Fruit fly (Drosophila melanogaster) whole organism, embryonic: ENCODE measurements around the gene CG42494.

Source experiments
- Ada2b ChIP-seq: fragments of 200-800 bp; sonication (Bioruptor generic); IDR thresholded peaks from 2 replicates; pipeline ENCODE4 v1.3.6; 2022; ENCODE audit warnings: missing biosample characterization, missing genetic modification characterization
- Blimp-1 ChIP-seq: fragments of 200-800 bp; sonication (Bioruptor generic); optimal IDR thresholded peaks from 3 replicates; lab custom pipeline; 2018; ENCODE audit warnings: missing biosample characterization, missing genetic modification characterization, mild to moderate bottlenecking, moderate library complexity, missing genetic modification reagents
- CG10321 ChIP-seq: fragments of 200-800 bp; sonication (Bioruptor generic); IDR thresholded peaks from 2 replicates; pipeline ENCODE4 v1.3.6; 2022; ENCODE audit warnings: missing biosample characterization, missing genetic modification characterization
- CG11723 ChIP-seq: fragments of 200-800 bp; sonication (Bioruptor generic); optimal IDR thresholded peaks from 2 replicates; lab custom pipeline; 2017; ENCODE audit warnings: missing biosample characterization, mild to moderate bottlenecking, missing genetic modification characterization
- CG12155 ChIP-seq: fragments of 200-800 bp; sonication (Bioruptor generic); optimal IDR thresholded peaks from 3 replicates; lab custom pipeline; 2016; ENCODE audit warnings: missing biosample characterization, missing genetic modification characterization
- CG12219 ChIP-seq: fragments of 200-800 bp; sonication (Bioruptor generic); optimal IDR thresholded peaks from 3 replicates; lab custom pipeline; 2018; ENCODE audit warnings: missing biosample characterization, mild to moderate bottlenecking, missing genetic modification characterization
- CG13287 ChIP-seq: fragments of 200-800 bp; sonication (Bioruptor generic); IDR thresholded peaks from 2 replicates; pipeline ENCODE4 v1.3.6; 2022; ENCODE audit warnings: missing biosample characterization, missing genetic modification characterization; ENCODE audit not compliant: partially characterized antibody
- CG15073 ChIP-seq: fragments of 200-800 bp; sonication (Bioruptor generic); optimal IDR thresholded peaks from 2 replicates; lab custom pipeline; 2016; ENCODE audit warnings: missing biosample characterization, missing genetic modification characterization
- CG15601 ChIP-seq: fragments of 200-800 bp; sonication (Bioruptor generic); optimal IDR thresholded peaks from 3 replicates; lab custom pipeline; 2019; ENCODE audit warnings: missing biosample characterization, mild to moderate bottlenecking, missing genetic modification characterization, moderate library complexity
- CG16813 ChIP-seq: fragments of 200-800 bp; sonication (Bioruptor generic); IDR thresholded peaks from 3 replicates; pipeline ENCODE4 v1.3.6; 2022; ENCODE audit warnings: missing biosample characterization, missing genetic modification characterization; ENCODE audit not compliant: partially characterized antibody
- CG16815 ChIP-seq: fragments of 200-800 bp; sonication (Bioruptor generic); optimal IDR thresholded peaks from 3 replicates; lab custom pipeline; 2017; ENCODE audit warnings: missing biosample characterization, mild to moderate bottlenecking, missing genetic modification characterization
- CG1792 ChIP-seq: fragments of 200-800 bp; sonication (Bioruptor generic); optimal IDR thresholded peaks from 2 replicates; lab custom pipeline; 2016; ENCODE audit warnings: missing biosample characterization, missing genetic modification characterization
- CG18011 ChIP-seq: fragments of 200-800 bp; sonication (Bioruptor generic); optimal IDR thresholded peaks from 2 replicates; lab custom pipeline; 2017; ENCODE audit warnings: missing biosample characterization, missing genetic modification characterization, mild to moderate bottlenecking, moderate library complexity, missing genotype
- CG2129 ChIP-seq: fragments of 200-800 bp; sonication (Bioruptor generic); IDR thresholded peaks from 2 replicates; pipeline ENCODE4 v1.3.6; 2022; ENCODE audit warnings: missing biosample characterization, missing genetic modification characterization; ENCODE audit not compliant: partially characterized antibody
- CG30020 ChIP-seq: fragments of 200-800 bp; optimal IDR thresholded peaks from 2 replicates; lab custom pipeline; 2019; ENCODE audit warnings: missing biosample characterization, mild to moderate bottlenecking, missing genetic modification characterization, moderate library complexity
- CG31224 ChIP-seq: fragments of 200-800 bp; sonication (Bioruptor generic); IDR thresholded peaks from 2 replicates; pipeline ENCODE4 v1.3.6; 2022; ENCODE audit warnings: missing biosample characterization, missing genetic modification characterization
- CG3281 ChIP-seq: fragments of 200-800 bp; sonication (Bioruptor generic); optimal IDR thresholded peaks from 3 replicates; lab custom pipeline; 2017; ENCODE audit warnings: missing biosample characterization, mild to moderate bottlenecking, missing genetic modification characterization
- CG3995 ChIP-seq: fragments of 200-800 bp; sonication (Bioruptor generic); optimal IDR thresholded peaks from 3 replicates; lab custom pipeline; 2016; ENCODE audit warnings: missing biosample characterization, missing genetic modification characterization
- CG5180 ChIP-seq: fragments of 200-800 bp; sonication (Bioruptor generic); optimal IDR thresholded peaks from 3 replicates; lab custom pipeline; 2017; ENCODE audit warnings: missing biosample characterization, missing genetic modification characterization, mild to moderate bottlenecking, moderate library complexity, missing genetic modification reagents
- CG6689 ChIP-seq: fragments of 200-800 bp; sonication (Bioruptor generic); IDR thresholded peaks from 2 replicates; pipeline ENCODE4 v1.3.6; 2022; ENCODE audit warnings: missing biosample characterization, missing genetic modification characterization
- CG7987 ChIP-seq: fragments of 200-800 bp; sonication (Bioruptor generic); optimal IDR thresholded peaks from 2 replicates; lab custom pipeline; 2018; ENCODE audit warnings: missing biosample characterization, mild to moderate bottlenecking, missing genetic modification characterization, moderate library complexity
- CG9727 ChIP-seq: fragments of 200-800 bp; sonication (Bioruptor generic); optimal IDR thresholded peaks from 3 replicates; lab custom pipeline; 2017; ENCODE audit warnings: missing biosample characterization, mild to moderate bottlenecking, missing genetic modification characterization
- CG9817 ChIP-seq: fragments of 200-800 bp; sonication (Bioruptor generic); optimal IDR thresholded peaks from 2 replicates; lab custom pipeline; 2018; ENCODE audit warnings: missing biosample characterization, mild to moderate bottlenecking, missing genetic modification characterization, moderate library complexity
- Dad ChIP-seq: fragments of 200-800 bp; sonication (Bioruptor generic); optimal IDR thresholded peaks from 3 replicates; lab custom pipeline; 2016; ENCODE audit warnings: missing biosample characterization, missing genetic modification characterization
- Drgx ChIP-seq: fragments of 200-800 bp; sonication (Bioruptor generic); IDR thresholded peaks from 2 replicates; pipeline ENCODE4 v1.3.6; 2022; ENCODE audit warnings: missing biosample characterization, missing genetic modification characterization
- Elba2 ChIP-seq: fragments of 200-800 bp; sonication (Bioruptor generic); optimal IDR thresholded peaks from 3 replicates; lab custom pipeline; 2016; ENCODE audit warnings: missing biosample characterization, missing genetic modification characterization
- HLH54F ChIP-seq: fragments of 200-800 bp; sonication (Bioruptor generic); optimal IDR thresholded peaks from 3 replicates; lab custom pipeline; 2016; ENCODE audit warnings: missing biosample characterization, missing genetic modification characterization
- Max ChIP-seq: fragments of 200-800 bp; sonication (Bioruptor generic); optimal IDR thresholded peaks from 2 replicates; lab custom pipeline; 2016; ENCODE audit warnings: missing biosample characterization, mild to moderate bottlenecking, missing genetic modification characterization
- Mes4 ChIP-seq: fragments of 200-800 bp; sonication (Bioruptor generic); optimal IDR thresholded peaks from 2 replicates; lab custom pipeline; 2016; ENCODE audit warnings: missing biosample characterization, missing genetic modification characterization
- Tbp ChIP-seq: fragments of >200 bp; optimal IDR thresholded peaks from 2 replicates; lab custom pipeline; 2018; ENCODE audit warnings: missing biosample characterization, missing genetic modification characterization
- abd-A ChIP-seq: fragments of 200-800 bp; sonication (Bioruptor generic); optimal IDR thresholded peaks from 3 replicates; lab custom pipeline; 2019; ENCODE audit warnings: missing biosample characterization, mild to moderate bottlenecking, missing genetic modification characterization, moderate library complexity
- cad ChIP-seq: fragments of >200 bp; optimal IDR thresholded peaks from 2 replicates; lab custom pipeline; 2017; ENCODE audit warnings: missing biosample characterization, missing genetic modification characterization
- ci ChIP-seq: fragments of 200-800 bp; sonication (Bioruptor generic); IDR thresholded peaks from 3 replicates; pipeline ENCODE4 v1.3.6; 2022; ENCODE audit warnings: missing biosample characterization, missing genetic modification characterization
- dan ChIP-seq: fragments of 200-800 bp; sonication (Bioruptor generic); IDR thresholded peaks from 2 replicates; pipeline ENCODE4 v1.3.6; 2022; ENCODE audit warnings: missing biosample characterization, missing genetic modification characterization
- dimm ChIP-seq: fragments of 200-800 bp; sonication (Bioruptor generic); IDR thresholded peaks from 2 replicates; pipeline ENCODE4 v1.3.6; 2022; ENCODE audit warnings: missing biosample characterization, missing genetic modification characterization
- dmrt99B ChIP-seq: fragments of 200-800 bp; sonication (Bioruptor generic); optimal IDR thresholded peaks from 2 replicates; lab custom pipeline; 2018; ENCODE audit warnings: missing biosample characterization, mild to moderate bottlenecking, missing genetic modification characterization, moderate library complexity
- esg ChIP-seq: fragments of 200-800 bp; sonication (Bioruptor generic); conservative IDR thresholded peaks from 2 replicates; pipeline ENCODE4 v1.3.6; 2022; ENCODE audit warnings: missing biosample characterization, missing genetic modification characterization
- exex ChIP-seq: fragments of 200-800 bp; sonication (Bioruptor generic); optimal IDR thresholded peaks from 4 replicates; lab custom pipeline; 2018; ENCODE audit warnings: missing biosample characterization, mild to moderate bottlenecking, missing genetic modification characterization, moderate library complexity
- gsb ChIP-seq: fragments of 200-800 bp; sonication (Bioruptor generic); IDR thresholded peaks from 2 replicates; pipeline ENCODE4 v1.3.6; 2022; ENCODE audit warnings: missing biosample characterization, missing genetic modification characterization
- hth ChIP-seq: fragments of >200 bp; optimal IDR thresholded peaks from 2 replicates; lab custom pipeline; 2017; ENCODE audit warnings: inconsistent platforms
- mam ChIP-seq: fragments of 200-800 bp; sonication (Bioruptor generic); optimal IDR thresholded peaks from 3 replicates; lab custom pipeline; 2016; ENCODE audit warnings: missing biosample characterization, missing genetic modification characterization
- mirr ChIP-seq: fragments of 200-800 bp; sonication (Bioruptor generic); optimal IDR thresholded peaks from 3 replicates; lab custom pipeline; 2018; ENCODE audit warnings: missing biosample characterization, mild to moderate bottlenecking, missing genetic modification characterization
- oc ChIP-seq: fragments of 200-800 bp; sonication (Bioruptor generic); optimal IDR thresholded peaks from 2 replicates; lab custom pipeline; 2018; ENCODE audit warnings: missing biosample characterization, mild to moderate bottlenecking, missing genetic modification characterization, moderate library complexity
- pho ChIP-seq: fragments of 200-800 bp; sonication (Bioruptor generic); optimal IDR thresholded peaks from 2 replicates; lab custom pipeline; 2016; ENCODE audit warnings: missing biosample characterization, missing genetic modification characterization
- run ChIP-seq: fragments of 200-800 bp; sonication (Bioruptor generic); optimal IDR thresholded peaks from 3 replicates; lab custom pipeline; 2018; ENCODE audit warnings: missing biosample characterization, mild to moderate bottlenecking, missing genetic modification characterization
- sc ChIP-seq, 3 experiments: fragments of >200 bp in 2 of 3; fragments of 200-800 bp in 1 of 3; sonication (Bioruptor generic) in 1 of 3; optimal IDR thresholded peaks; 2 replicates in 2 of 3; 3 replicates in 1 of 3; lab custom pipeline; 2017; ENCODE audit warnings: mild to moderate bottlenecking in 1 of 3, missing biosample characterization in 1 of 3, missing genetic modification characterization in 1 of 3, missing genetic modification reagents in 1 of 3
- toy ChIP-seq: fragments of 200-800 bp; sonication (Bioruptor generic); IDR thresholded peaks from 2 replicates; pipeline ENCODE4 v1.3.6; 2022; ENCODE audit warnings: missing biosample characterization, missing genetic modification characterization
- twi ChIP-seq: fragments of 200-800 bp; optimal IDR thresholded peaks from 2 replicates; lab custom pipeline; 2019; ENCODE audit warnings: missing biosample characterization, mild to moderate bottlenecking, missing genetic modification characterization, moderate library complexity
- zf30C ChIP-seq: fragments of 200-800 bp; sonication (Bioruptor generic); optimal IDR thresholded peaks from 3 replicates; lab custom pipeline; 2018; ENCODE audit warnings: missing biosample characterization, mild to moderate bottlenecking, missing genetic modification characterization

The CG42494 gene

dm6 chr3L:3224740-3225719 is 40.8 kb downstream of the CG42494 start, which contains the start of gene Larp4B (continued):
- TF ChIP-seq dimm (GFP tag; lab: Robert Waterston, UW) (no peak), mam (GFP tag; lab: Kevin White, UChicago) (peak; percentile 28), CG11723 (no peak), hth (no peak), CG7987 (GFP tag; lab: Kevin White, UChicago) (peak; percentile 23), sc (optimal IDR thresholded peaks at IDR 0.05; lab: Kevin White, UChicago) (no peak), sc (GFP tag; optimal IDR thresholded peaks at IDR 0.05; lab: Kevin White, UChicago) (no peak), CG15601 (tag; lab: Kevin White, UChicago) (peak; percentile 6), gsb (GFP tag; lab: Robert Waterston, UW) (no peak), CG12219 (GFP tag; lab: Kevin White, UChicago) (no peak), CG3995 (GFP tag; lab: Kevin White, UChicago) (peak; percentile 73), CG18011 (GFP tag; lab: Kevin White, UChicago) (no peak), esg (GFP tag; lab: Robert Waterston, UW) (no peak), CG31224 (GFP tag; lab: Robert Waterston, UW) (no peak), oc (no peak), CG15073 (GFP tag; lab: Kevin White, UChicago) (no peak), CG10321 (GFP tag; lab: Robert Waterston, UW) (no peak), CG9727 (peak; percentile 19), CG13287 (GFP tag; lab: Robert Waterston, UW) (peak; percentile 72), Ada2b (GFP tag; lab: Robert Waterston, UW) (no peak), Drgx (GFP tag; lab: Robert Waterston, UW) (no peak), CG16813 (peak; percentile 72), Tbp (GFP tag; lab: Kevin White, UChicago) (no peak), HLH54F (GFP tag; lab: Kevin White, UChicago) (no peak), dmrt99B (no peak), ci (GFP tag; lab: Robert Waterston, UW) (0 out of 3 replicates have a peak, but pooled peaks have one; percentile 6), Elba2 (GFP tag; lab: Kevin White, UChicago) (no peak), abd-A (tag; lab: Kevin White, UChicago) (no peak), pho (no peak), Mes4 (no peak), CG9817 (no peak), Max (GFP tag; lab: Kevin White, UChicago) (peak; percentile 22), Blimp-1 (GFP tag; lab: Kevin White, UChicago) (no peak), twi (tag; lab: Kevin White, UChicago) (no peak), run (no peak), CG12155 (no peak), dan (GFP tag; lab: Robert Waterston, UW) (no peak), zf30C (GFP tag; lab: Kevin White, UChicago) (no peak), Dad (no peak), CG1792 (GFP tag; lab: Kevin White, UChicago) (no peak), CG3281 (peak; percentile 33), toy (GFP tag; lab: Robert Waterston, UW) (no peak), CG2129 (GFP tag; lab: Robert Waterston, UW) (peak; percentile 53), cad (GFP tag; lab: Kevin White, UChicago) (no peak), mirr (GFP tag; lab: Kevin White, UChicago) (no peak), CG30020 (no peak), CG5180 (GFP tag; lab: Kevin White, UChicago) (no peak), CG16815 (GFP tag; lab: Kevin White, UChicago) (no peak), CG6689 (GFP tag; lab: Robert Waterston, UW) (no peak), exex (no peak)
